Fruit fly (Drosophila melanogaster) S2 (cell line): Measurements from ENCODE around the gene sima.

Source experiments
- CG8478 ChIP-seq: fragments of >200 bp; optimal IDR thresholded peaks from 2 replicates; lab custom pipeline; 2018
- CTCF ChIP-seq, 2 experiments: fragments of >200 bp; optimal IDR thresholded peaks; 2 replicates each; lab custom pipeline; 2018

sima gene

DNA sequence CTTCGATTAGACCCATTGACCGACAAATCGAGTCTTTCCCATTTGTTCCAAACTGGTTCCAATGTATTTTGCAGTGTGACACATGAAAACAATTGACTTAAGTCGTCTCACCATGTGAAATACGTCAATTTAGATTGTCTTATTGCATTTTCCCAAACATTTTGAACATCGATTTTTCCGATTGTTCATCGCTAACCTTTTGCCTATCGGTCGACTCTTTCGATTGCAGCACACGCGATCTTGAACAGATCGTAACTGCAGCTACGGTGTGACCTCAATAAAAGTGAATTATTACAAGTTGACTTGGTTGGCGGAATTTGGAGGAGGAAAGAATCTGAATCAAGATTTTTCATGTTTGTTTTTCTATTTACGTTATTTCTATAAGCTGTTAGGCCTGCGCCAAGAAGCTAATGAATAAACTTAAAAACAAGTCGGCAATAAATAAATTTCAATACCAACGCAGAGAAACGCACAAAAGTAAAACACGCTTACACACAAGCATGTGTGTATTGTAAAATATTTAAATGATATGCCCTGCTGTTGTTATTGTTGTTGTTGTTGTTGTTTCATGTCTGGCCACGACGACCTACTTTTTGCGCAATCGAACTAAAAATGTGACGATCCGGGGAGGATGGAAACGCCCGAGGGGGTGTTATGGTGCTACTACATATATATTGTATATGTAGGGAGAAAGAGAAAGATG, 2.5 kb downstream of the sima start:
- TF ChIP-seq CTCF (optimal IDR thresholded peaks at IDR 0.05; lab: Kevin White, UChicago) = no peak
- no peak for TF ChIP-seq CG8478 (lab: Kevin White, UChicago)

- TF ChIP-seq CTCF (optimal IDR thresholded peaks at IDR 0.05; lab: Kevin White, UChicago) = no peak
- no peak for TF ChIP-seq CG8478 (lab: Kevin White, UChicago)
These were observed 3.0 kb downstream of the sima start for dm6 chr3R:30061154-30061482.

dm6 chr3R:30061980-30062379, 3.9 kb downstream of the sima start:
- TF ChIP-seq CTCF (optimal IDR thresholded peaks at IDR 0.05; lab: Kevin White, UChicago) = no peak
- no peak for TF ChIP-seq CG8478 (lab: Kevin White, UChicago)

DNA sequence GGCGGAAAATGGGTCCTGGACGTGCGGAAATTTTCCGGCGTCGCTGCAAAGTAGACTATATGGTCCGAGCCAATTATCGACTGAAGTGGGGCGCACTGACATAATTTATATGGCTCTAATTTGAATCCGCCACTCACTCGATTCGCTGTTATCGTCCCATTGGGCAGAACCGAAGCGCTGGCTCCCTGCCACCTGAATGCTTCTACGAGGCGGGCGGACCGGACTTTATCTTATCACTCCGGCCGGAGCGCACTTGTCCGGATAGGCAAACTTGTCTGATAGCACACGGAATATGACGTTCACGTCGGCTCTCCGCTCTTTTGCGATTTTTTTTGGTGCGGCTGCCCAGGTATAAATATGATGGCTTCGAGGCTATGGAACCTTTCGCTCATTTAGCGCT, 4.4 kb downstream of the sima start:
- TF ChIP-seq CG8478 (lab: Kevin White, UChicago) (no peak), CTCF (optimal IDR thresholded peaks at IDR 0.05; lab: Kevin White, UChicago) (no peak)

- no peak for TF ChIP-seq CTCF (optimal IDR thresholded peaks at IDR 0.05; lab: Kevin White, UChicago)
- TF ChIP-seq CG8478 (lab: Kevin White, UChicago) = no peak
These were observed 5.6 kb downstream of the sima start for dm6 chr3R:30063704-30064103.

dm6 chr3R:30066004-30066403, 7.9 kb downstream of the sima start:
- TF ChIP-seq CG8478 (lab: Kevin White, UChicago) (no peak), CTCF (optimal IDR thresholded peaks at IDR 0.05; lab: Kevin White, UChicago) (no peak)

dm6 chr3R:30070198-30070597, 12.1 kb downstream of the sima start:
- TF ChIP-seq CTCF (optimal IDR thresholded peaks at IDR 0.05; lab: Kevin White, UChicago) (no peak), CG8478 (lab: Kevin White, UChicago) (no peak)

- TF ChIP-seq CG8478 (lab: Kevin White, UChicago) = no peak
- TF ChIP-seq CTCF (optimal IDR thresholded peaks at IDR 0.05; lab: Kevin White, UChicago) = no peak
These were observed 13.7 kb downstream of the sima start for dm6 chr3R:30071827-30072226.

- TF ChIP-seq CG8478 (lab: Kevin White, UChicago) = no peak
- no peak for TF ChIP-seq CTCF (optimal IDR thresholded peaks at IDR 0.05; lab: Kevin White, UChicago)
These were observed 18.0 kb downstream of the sima start for dm6 chr3R:30076088-30076487.

DNA sequence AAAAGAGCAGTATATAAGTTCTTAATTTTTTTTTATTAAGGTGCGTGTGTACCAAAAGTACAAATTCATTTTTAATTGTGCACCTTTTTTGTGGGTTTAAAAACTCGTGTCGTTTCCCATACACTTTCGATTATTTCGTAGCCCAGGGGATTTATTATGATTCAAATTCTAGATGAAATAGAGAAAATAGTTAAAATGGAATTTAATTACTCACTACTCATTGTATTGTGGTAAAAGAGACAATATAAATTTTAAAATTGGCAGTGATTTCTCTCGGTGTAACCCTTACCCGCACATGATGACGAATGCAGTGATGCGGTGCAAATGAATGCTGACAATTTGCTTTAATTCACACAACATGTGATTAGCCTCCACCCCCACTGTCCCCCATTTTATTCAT, 25.1 kb downstream of the sima start:
- TF ChIP-seq CTCF (optimal IDR thresholded peaks at IDR 0.05; lab: Kevin White, UChicago) (no peak), CG8478 (lab: Kevin White, UChicago) (no peak)

- TF ChIP-seq CG8478 (lab: Kevin White, UChicago) (no peak), CTCF (optimal IDR thresholded peaks at IDR 0.05; lab: Kevin White, UChicago) (no peak)
These were observed 26.0 kb downstream of the sima start for dm6 chr3R:30084137-30084536.

DNA sequence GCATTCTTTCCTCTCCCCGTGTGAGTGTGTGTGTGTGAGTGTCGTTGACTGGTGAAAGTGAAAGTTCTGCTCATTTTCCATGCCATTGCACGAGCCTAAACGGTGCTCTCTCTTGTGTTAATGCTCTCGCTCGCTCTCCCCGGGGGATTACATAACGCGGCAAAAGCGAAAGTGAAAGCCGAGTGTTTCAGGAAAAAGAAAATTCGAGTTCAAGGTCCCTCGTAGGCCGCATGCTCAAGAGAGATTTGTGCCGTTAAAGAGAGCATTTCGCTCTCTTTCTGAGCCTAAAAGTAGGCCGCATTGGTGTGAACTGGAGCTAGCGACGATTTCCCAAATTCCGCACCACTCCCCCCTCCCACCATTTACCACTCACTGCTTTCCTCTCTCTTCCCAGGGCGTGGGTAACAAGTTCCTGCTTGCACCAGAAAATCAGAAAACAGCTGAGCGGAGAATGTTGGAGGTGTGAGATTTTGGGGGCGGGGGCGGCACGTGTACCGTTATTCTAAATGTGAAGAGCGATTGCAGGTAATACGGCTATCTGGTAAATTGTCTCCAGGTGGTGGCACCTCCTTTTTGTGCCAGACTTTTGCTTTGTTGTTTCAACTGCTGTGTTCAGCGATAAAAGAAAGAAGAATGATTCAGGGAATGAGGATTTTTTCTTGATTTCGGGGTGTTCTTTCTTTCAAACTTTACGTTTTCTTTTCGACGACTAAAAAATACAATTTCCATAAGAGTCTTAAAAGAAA, 32.3 kb downstream of the sima start:
- TF ChIP-seq CG8478 (lab: Kevin White, UChicago) (no peak), CTCF (optimal IDR thresholded peaks at IDR 0.05; lab: Kevin White, UChicago) (no peak)

dm6 chr3R:30091795-30092699, 33.9 kb downstream of the sima start:
- no peak for TF ChIP-seq CG8478 (lab: Kevin White, UChicago)
- no peak for TF ChIP-seq CTCF (optimal IDR thresholded peaks at IDR 0.05; lab: Kevin White, UChicago)

- no peak for TF ChIP-seq CTCF (optimal IDR thresholded peaks at IDR 0.05; lab: Kevin White, UChicago)
- TF ChIP-seq CG8478 (lab: Kevin White, UChicago) = no peak
These were observed 34.6 kb downstream of the sima start for dm6 chr3R:30092700-30093044.

- no peak for TF ChIP-seq CTCF (optimal IDR thresholded peaks at IDR 0.05; lab: Kevin White, UChicago)
- no peak for TF ChIP-seq CG8478 (lab: Kevin White, UChicago)
These were observed 37.3 kb downstream of the sima start for dm6 chr3R:30095381-30095780.
